Worm (Caenorhabditis elegans): ENCODE data around the gene dyf-18.

DNA sequence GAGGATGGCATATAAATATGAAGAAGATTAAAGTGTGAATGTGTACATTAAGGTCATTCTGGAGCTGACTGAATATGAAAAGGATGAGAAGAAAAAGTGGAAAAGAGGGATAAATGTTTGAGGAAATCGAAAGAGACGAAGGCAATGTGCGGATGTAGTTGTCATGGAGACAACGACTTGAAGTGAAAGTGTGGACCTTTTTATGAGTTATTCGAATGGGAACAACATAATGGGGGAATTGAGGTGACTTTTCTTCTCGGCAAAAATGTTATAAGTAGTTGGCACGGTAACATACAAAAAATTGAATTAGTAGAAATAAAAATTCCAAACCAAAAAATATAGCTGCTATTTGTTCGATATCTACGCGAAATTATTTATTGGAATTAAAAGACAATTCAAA is at the start of gene dyf-18:
- TF ChIP-seq elt-1 (tag; optimal IDR thresholded peaks at IDR 0.05) (no peak), nhr-25 (tag; optimal IDR thresholded peaks at IDR 0.05) (no peak), ceh-82 (tag; optimal IDR thresholded peaks at IDR 0.05) (no peak), unc-39 (tag; optimal IDR thresholded peaks at IDR 0.05) (no peak), zag-1 (tag; optimal IDR thresholded peaks at IDR 0.05) (no peak), unc-62 (GFP tag; optimal IDR thresholded peaks at IDR 0.05) (no peak), ztf-4 (tag; optimal IDR thresholded peaks at IDR 0.05) (no peak), ama-1 (optimal IDR thresholded peaks at IDR 0.05) (no peak), mdl-1 (tag; optimal IDR thresholded peaks at IDR 0.05) (no peak), ceh-16 (tag; optimal IDR thresholded peaks at IDR 0.05) (no peak), nhr-6 (tag; optimal IDR thresholded peaks at IDR 0.05) (no peak)
